Worm (Caenorhabditis elegans): ENCODE measurements around the gene rad-50.

DNA sequence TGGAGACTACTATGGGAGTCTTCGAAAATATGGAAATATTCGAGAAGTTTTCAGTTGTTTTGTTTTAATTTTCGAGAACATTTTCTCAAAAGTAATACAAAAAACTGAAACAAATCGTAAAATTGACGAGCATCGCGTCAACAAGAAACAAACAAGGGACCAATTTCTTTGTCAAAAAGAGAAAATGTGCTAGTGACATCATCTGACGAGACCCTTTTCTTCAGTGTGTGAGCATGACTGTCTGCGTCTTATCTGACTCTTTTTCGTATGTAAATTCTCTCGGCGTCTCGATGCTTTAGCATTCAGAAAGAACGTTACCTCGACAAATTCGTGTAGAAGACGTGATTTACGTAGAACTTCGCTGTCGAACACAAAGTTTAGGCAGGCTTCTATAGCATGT is 42.2 kb downstream of the rad-50 start:
- TF ChIP-seq fkh-10 (GFP tag; optimal IDR thresholded peaks at IDR 0.05) (peak; percentile 12), ceh-20 (GFP tag; IDR thresholded peaks at IDR 0.05) (no peak)
